Worm (Caenorhabditis elegans) whole organism, L4/young adult: ENCODE measurements around the gene M02D8.2.

Source experiments
- W03F9.2 ChIP-seq: fragments of 150-350 bp; optimal IDR thresholded peaks from 2 replicates; lab custom pipeline; 2014; ENCODE audit warnings: missing biosample characterization, missing genetic modification characterization
- dao-5 ChIP-seq: sonication (generic microtip); optimal IDR thresholded peaks from 2 replicates; lab custom pipeline; 2016; ENCODE audit warnings: missing genotype, missing genetic modification characterization, moderate library complexity, missing compliant biosample characterization
- him-1 ChIP-seq: sonication (generic microtip); optimal IDR thresholded peaks from 2 replicates; lab custom pipeline; 2016; ENCODE audit warnings: missing genotype, missing genetic modification reagents, missing genetic modification characterization, missing compliant biosample characterization

DNA sequence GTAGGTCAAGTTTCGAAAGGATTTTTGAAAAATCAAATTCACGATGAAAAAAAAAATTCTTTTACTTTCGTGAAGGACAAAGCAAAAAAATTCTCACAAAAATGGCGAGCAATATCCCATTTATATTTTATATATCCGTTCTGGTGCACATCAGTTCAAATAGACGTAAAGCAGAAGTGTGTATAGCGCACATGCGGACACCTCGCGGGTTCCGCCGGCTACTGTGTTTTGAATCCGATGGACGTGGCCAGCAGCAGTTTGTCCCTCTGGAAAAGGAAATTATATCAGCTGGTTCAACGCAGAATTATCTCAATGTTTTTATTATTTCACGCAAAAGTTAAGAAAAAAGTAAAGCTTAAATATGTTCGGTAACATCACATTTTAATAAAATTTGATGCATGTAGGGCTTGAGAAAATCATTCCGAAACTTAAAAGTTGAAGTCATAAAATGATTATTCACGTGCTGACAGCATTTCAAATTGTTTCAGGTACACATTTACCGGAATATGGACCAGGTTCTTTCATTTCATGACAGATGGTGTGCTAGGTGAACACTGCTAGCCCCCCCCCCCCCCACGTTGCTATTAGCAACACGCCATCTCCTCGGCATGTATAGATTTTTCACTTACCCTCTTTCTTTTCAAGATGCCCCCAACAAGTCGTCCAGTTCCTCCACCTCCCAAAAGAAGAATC is 35.7 kb upstream of the M02D8.2 start, which contains the start of gene jbts-14:
- TF ChIP-seq W03F9.2 (tag; lab: Kevin White, UChicago) (no peak), him-1 (no peak), dao-5 (no peak)
